Worm (Caenorhabditis elegans) whole organism, midembryonic: Measurements from ENCODE around the gene C47E12.13.

Experiments used
- flt-1 ChIP-seq: fragments of 200-800 bp; sonication (Bioruptor generic); IDR thresholded peaks from 2 replicates; pipeline ENCODE4 v1.3.6; 2022; ENCODE audit warnings: missing genetic modification characterization, missing compliant biosample characterization
- klf-2 ChIP-seq: fragments of 200-800 bp; sonication (Bioruptor generic); conservative IDR thresholded peaks from 2 replicates; pipeline ENCODE4 v1.3.6; 2022; ENCODE audit warnings: missing genetic modification reagents, missing genetic modification characterization, missing compliant biosample characterization
- tab-1 ChIP-seq: fragments of 200-800 bp; sonication (Bioruptor generic); IDR thresholded peaks from 2 replicates; pipeline ENCODE4 v1.3.6; 2022; ENCODE audit warnings: missing genetic modification characterization, missing compliant biosample characterization
- ztf-29 ChIP-seq: fragments of 200-800 bp; sonication (Bioruptor generic); IDR thresholded peaks from 2 replicates; pipeline ENCODE4 v1.3.6; 2022; ENCODE audit warnings: missing genetic modification reagents, missing genetic modification characterization, missing compliant biosample characterization

- TF ChIP-seq ztf-29 (GFP tag; lab: Robert Waterston, UW) (no peak), tab-1 (no peak), flt-1 (no peak), klf-2 (GFP tag; lab: Robert Waterston, UW) (no peak)
Observed at ce11 chrIV:9969081-9969480, 37.6 kb downstream of the C47E12.13 start, which contains the start of the genes kin-5 and C47E12.11.
